Fruit fly (Drosophila melanogaster) whole organism, embryonic: ENCODE data around the gene CG15408.

Experiments
- Bteb2 ChIP-seq: fragments of 200-800 bp; sonication (Bioruptor generic); optimal IDR thresholded peaks from 2 replicates; lab custom pipeline; 2016; ENCODE audit warnings: missing biosample characterization, missing genetic modification characterization
- CG1024 ChIP-seq: fragments of 200-800 bp; sonication (Bioruptor generic); IDR thresholded peaks from 2 replicates; pipeline ENCODE4 v1.3.6; 2022; ENCODE audit warnings: missing biosample characterization, missing genetic modification characterization
- CG11456 ChIP-seq: fragments of 200-800 bp; sonication (Bioruptor generic); IDR thresholded peaks from 3 replicates; pipeline ENCODE4 v1.3.6; 2022; ENCODE audit warnings: missing biosample characterization, missing genetic modification characterization
- CG15269 ChIP-seq: fragments of 200-800 bp; sonication (Bioruptor generic); optimal IDR thresholded peaks from 2 replicates; lab custom pipeline; 2018; ENCODE audit warnings: missing biosample characterization, mild to moderate bottlenecking, missing genetic modification characterization, moderate library complexity
- CG18619 ChIP-seq: fragments of 200-800 bp; sonication (Bioruptor generic); optimal IDR thresholded peaks from 3 replicates; lab custom pipeline; 2017; ENCODE audit warnings: missing biosample characterization, mild to moderate bottlenecking, missing genetic modification characterization
- Dll ChIP-seq: fragments of 200-800 bp; sonication (Bioruptor generic); IDR thresholded peaks from 4 replicates; pipeline ENCODE4 v1.3.6; 2022; ENCODE audit warnings: missing biosample characterization, missing genetic modification characterization; ENCODE audit not compliant: partially characterized antibody
- E2f2 ChIP-seq: fragments of 200-800 bp; sonication (Bioruptor generic); IDR thresholded peaks from 2 replicates; pipeline ENCODE4 v1.3.6; 2022; ENCODE audit warnings: missing biosample characterization, missing genetic modification characterization
- Ptx1 ChIP-seq: fragments of 200-800 bp; sonication (Bioruptor generic); IDR thresholded peaks from 2 replicates; pipeline ENCODE4 v1.3.6; 2022; ENCODE audit warnings: missing biosample characterization, missing genetic modification characterization
- Side ChIP-seq: fragments of 200-800 bp; sonication (Bioruptor generic); optimal IDR thresholded peaks from 2 replicates; lab custom pipeline; 2016; ENCODE audit warnings: missing biosample characterization, missing genetic modification characterization
- dm ChIP-seq: fragments of 200-800 bp; sonication (Bioruptor generic); optimal IDR thresholded peaks from 3 replicates; lab custom pipeline; 2016; ENCODE audit warnings: missing biosample characterization, missing genetic modification characterization
- prd ChIP-seq, 3 experiments: fragments of >200 bp in 2 of 3; fragments of 200-800 bp in 1 of 3; sonication (Bioruptor generic) in 1 of 3; optimal IDR thresholded peaks in 2 of 3; IDR thresholded peaks in 1 of 3; 2 replicates in 2 of 3; 3 replicates in 1 of 3; pipeline versions ENCODE4 v1.3.6 to Lab custom; 2017 to 2022; ENCODE audit warnings: missing biosample characterization in 1 of 3, missing genetic modification characterization in 1 of 3
- sc ChIP-seq, 3 experiments: fragments of >200 bp in 2 of 3; fragments of 200-800 bp in 1 of 3; sonication (Bioruptor generic) in 1 of 3; optimal IDR thresholded peaks; 2 replicates in 2 of 3; 3 replicates in 1 of 3; lab custom pipeline; 2017; ENCODE audit warnings: mild to moderate bottlenecking in 1 of 3, missing biosample characterization in 1 of 3, missing genetic modification characterization in 1 of 3, missing genetic modification reagents in 1 of 3
- sd ChIP-seq: fragments of 200-800 bp; sonication (Bioruptor generic); optimal IDR thresholded peaks from 3 replicates; lab custom pipeline; 2018; ENCODE audit warnings: missing biosample characterization, mild to moderate bottlenecking, missing genetic modification characterization, moderate library complexity
- zen ChIP-seq: fragments of 200-800 bp; sonication (Bioruptor generic); optimal IDR thresholded peaks from 3 replicates; lab custom pipeline; 2018; ENCODE audit warnings: missing biosample characterization, mild to moderate bottlenecking, missing genetic modification characterization, moderate library complexity

Gene CG15408

DNA sequence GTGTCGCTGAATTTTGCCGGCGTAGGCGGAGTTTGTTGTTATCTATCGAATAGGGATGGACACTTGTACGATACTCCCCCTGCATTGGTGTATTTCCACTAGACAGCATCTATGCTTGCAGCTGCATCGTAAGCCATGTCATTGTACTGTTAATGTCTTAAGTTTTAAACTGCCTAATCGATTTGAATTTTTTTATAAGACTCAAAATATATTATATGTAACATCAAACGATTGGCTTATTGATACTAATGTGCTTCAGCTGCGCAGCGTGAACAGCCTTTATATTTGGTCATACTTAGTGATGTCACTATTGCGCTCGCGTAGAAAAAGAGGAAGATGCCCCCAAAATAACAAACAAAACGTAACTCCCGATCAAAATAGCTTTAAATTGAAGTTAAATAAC is 44.1 kb downstream of the CG15408 start, which contains the start of the genes CG9662 and Ptpa (continued):
- TF ChIP-seq Side (peak; percentile 74), Dll (GFP tag; lab: Robert Waterston, UW) (peak; percentile 94), CG1024 (GFP tag; lab: Robert Waterston, UW) (peak; percentile 53; the same call in 1 of the 2 replicates), CG15269 (peak; percentile 75), prd (optimal IDR thresholded peaks at IDR 0.05; lab: Kevin White, UChicago) (no peak), prd (GFP tag; IDR thresholded peaks at IDR 0.05; lab: Robert Waterston, UW) (peak; percentile 92), Bteb2 (peak; percentile 81), dm (peak; percentile 84), Ptx1 (peak; percentile 90), sd (tag; lab: Kevin White, UChicago) (no peak), zen (tag; lab: Kevin White, UChicago) (peak; percentile 84), sc (optimal IDR thresholded peaks at IDR 0.05; lab: Kevin White, UChicago) (no peak), sc (GFP tag; optimal IDR thresholded peaks at IDR 0.05; lab: Kevin White, UChicago) (peak; percentile 58), CG18619 (GFP tag; lab: Kevin White, UChicago) (peak; percentile 68), E2f2 (GFP tag; lab: Robert Waterston, UW) (peak; percentile 67), CG11456 (GFP tag; lab: Robert Waterston, UW) (peak; percentile 84)
- TF ChIP-seq, all 482 proteins: peak for 365
